Worm (Caenorhabditis elegans) whole organism, L4 larva: Measurements from ENCODE around the gene ZC250.4.

ENCODE experiments used
- D1046.2 ChIP-seq: fragments of 200-800 bp; sonication (Bioruptor generic); IDR thresholded peaks from 2 replicates; pipeline ENCODE4 v1.3.6; 2022; ENCODE audit warnings: missing genetic modification characterization, missing compliant biosample characterization
- F10B5.3 ChIP-seq: sonication (generic microtip); optimal IDR thresholded peaks from 2 replicates; lab custom pipeline; 2016; ENCODE audit warnings: mild to moderate bottlenecking, missing genetic modification characterization, missing compliant biosample characterization
- F26F4.8 ChIP-seq: fragments of 200-800 bp; sonication (Bioruptor generic); conservative IDR thresholded peaks from 2 replicates; pipeline ENCODE4 v1.3.6; 2022; ENCODE audit warnings: missing genetic modification characterization, missing compliant biosample characterization
- F37D6.2 ChIP-seq: sonication (generic microtip); optimal IDR thresholded peaks from 2 replicates; lab custom pipeline; 2016; ENCODE audit warnings: mild to moderate bottlenecking, missing genetic modification characterization, missing compliant biosample characterization
- F49E8.2 ChIP-seq: sonication (generic microtip); optimal IDR thresholded peaks from 2 replicates; lab custom pipeline; 2016; ENCODE audit warnings: missing compliant biosample characterization, mild to moderate bottlenecking, missing genetic modification characterization, borderline replicate concordance
- R02D3.7 ChIP-seq: fragments of 150-350 bp; sonication (generic microtip); optimal IDR thresholded peaks from 3 replicates; lab custom pipeline; 2014; ENCODE audit warnings: missing biosample characterization, missing genetic modification characterization
- Y105C5A.15 ChIP-seq: fragments of 200-800 bp; sonication (Bioruptor generic); IDR thresholded peaks from 2 replicates; pipeline ENCODE4 v1.3.6; 2022; ENCODE audit warnings: missing genetic modification characterization, missing compliant biosample characterization
- Y75B8A.6 ChIP-seq: fragments of 200-800 bp; sonication (Bioruptor generic); IDR thresholded peaks from 2 replicates; pipeline ENCODE4 v1.3.6; 2022; ENCODE audit warnings: missing genetic modification reagents, missing genetic modification characterization, missing compliant biosample characterization
- aha-1 ChIP-seq: fragments of 150-350 bp; peaks from one replicate; lab custom pipeline; 2014; ENCODE audit warnings: missing biosample characterization, missing genetic modification characterization
- aly-2 ChIP-seq: sonication (generic microtip); optimal IDR thresholded peaks from 2 replicates; lab custom pipeline; 2018; ENCODE audit warnings: missing biosample characterization, missing genetic modification characterization
- arid-1 ChIP-seq: fragments of 200-800 bp; sonication (Bioruptor generic); conservative IDR thresholded peaks from 2 replicates; pipeline ENCODE4 v1.3.6; 2022; ENCODE audit warnings: missing genetic modification reagents, missing genetic modification characterization, missing compliant biosample characterization
- attf-4 ChIP-seq: sonication (generic microtip); optimal IDR thresholded peaks from 3 replicates; lab custom pipeline; 2017; ENCODE audit warnings: missing biosample characterization, missing genetic modification characterization
- ceh-62 ChIP-seq: sonication (generic microtip); optimal IDR thresholded peaks from 2 replicates; lab custom pipeline; 2017; ENCODE audit warnings: missing biosample characterization, missing genetic modification characterization
- ceh-82 ChIP-seq: sonication (generic microtip); optimal IDR thresholded peaks from 2 replicates; lab custom pipeline; 2017; ENCODE audit warnings: missing biosample characterization, missing genetic modification characterization
- cey-2 ChIP-seq: sonication (generic microtip); optimal IDR thresholded peaks from 3 replicates; lab custom pipeline; 2017; ENCODE audit warnings: missing genetic modification characterization, mild to moderate bottlenecking, missing compliant biosample characterization, antibody characterized with exemption, borderline replicate concordance; ENCODE audit not compliant: insufficient read depth
- daf-12 ChIP-seq: fragments of 150-350 bp; optimal IDR thresholded peaks from 2 replicates; lab custom pipeline; 2014; ENCODE audit warnings: missing biosample characterization, missing genetic modification reagents, missing genetic modification characterization
- daf-16 ChIP-seq, 3 experiments: sonication (generic microtip); optimal IDR thresholded peaks; 2 replicates each; lab custom pipeline; 2016 to 2017; ENCODE audit warnings: missing genetic modification characterization in 3 of 3, missing genetic modification reagents in 3 of 3, mild to moderate bottlenecking in 2 of 3, missing compliant biosample characterization in 2 of 3, missing biosample characterization in 1 of 3, moderate library complexity in 1 of 3
- dmd-6 ChIP-seq: fragments of 200-800 bp; sonication (Bioruptor generic); IDR thresholded peaks from 2 replicates; pipeline ENCODE4 v1.3.6; 2022; ENCODE audit warnings: missing genetic modification reagents, missing genetic modification characterization, missing compliant biosample characterization
- dmd-8 ChIP-seq: fragments of 200-800 bp; sonication (Bioruptor generic); IDR thresholded peaks from 2 replicates; pipeline ENCODE4 v1.3.6; 2022; ENCODE audit warnings: missing genetic modification characterization, missing compliant biosample characterization
- dmd-9 ChIP-seq: fragments of 200-800 bp; sonication (Bioruptor generic); IDR thresholded peaks from 2 replicates; pipeline ENCODE4 v1.3.6; 2022; ENCODE audit warnings: missing genetic modification reagents, missing genetic modification characterization, missing compliant biosample characterization
- duxl-1 ChIP-seq: sonication (generic microtip); optimal IDR thresholded peaks from 2 replicates; lab custom pipeline; 2016; ENCODE audit warnings: mild to moderate bottlenecking, missing genetic modification characterization, moderate library complexity, missing compliant biosample characterization; ENCODE audit not compliant: poor library complexity
- dve-1 ChIP-seq: sonication (generic microtip); optimal IDR thresholded peaks from 2 replicates; lab custom pipeline; 2017; ENCODE audit warnings: antibody characterized with exemption, mild to moderate bottlenecking, missing genetic modification characterization, missing compliant biosample characterization; ENCODE audit not compliant: insufficient read depth
- egl-27 ChIP-seq: sonication (generic microtip); optimal IDR thresholded peaks from 3 replicates; lab custom pipeline; 2017; ENCODE audit warnings: missing biosample characterization, missing genetic modification reagents, missing genetic modification characterization
- egl-43 ChIP-seq: fragments of 200-800 bp; sonication (Bioruptor generic); IDR thresholded peaks from 2 replicates; pipeline ENCODE4 v1.3.6; 2022; ENCODE audit warnings: missing genetic modification reagents, missing genetic modification characterization, missing compliant biosample characterization
- fkh-10 ChIP-seq: fragments of 150-350 bp; optimal IDR thresholded peaks from 2 replicates; lab custom pipeline; 2014; ENCODE audit warnings: missing biosample characterization, missing genetic modification reagents, missing genetic modification characterization
- hlh-11 ChIP-seq: fragments of 200-800 bp; sonication (Bioruptor generic); optimal IDR thresholded peaks from 2 replicates; lab custom pipeline; 2018; ENCODE audit warnings: mild to moderate bottlenecking, missing genetic modification characterization, missing compliant biosample characterization
- jun-1 ChIP-seq: fragments of 150-350 bp; optimal IDR thresholded peaks from 2 replicates; lab custom pipeline; 2014; ENCODE audit warnings: missing biosample characterization, missing genetic modification reagents, missing genetic modification characterization
- lin-1 ChIP-seq: fragments of 200-800 bp; sonication (Bioruptor generic); IDR thresholded peaks from 2 replicates; pipeline ENCODE4 v1.3.6; 2022; ENCODE audit warnings: missing genetic modification reagents, missing genetic modification characterization, missing compliant biosample characterization
- madf-9 ChIP-seq: fragments of 200-800 bp; sonication (Bioruptor generic); conservative IDR thresholded peaks from 2 replicates; pipeline ENCODE4 v1.3.6; 2022; ENCODE audit warnings: missing genetic modification reagents, missing genetic modification characterization, missing compliant biosample characterization
- mdl-1 ChIP-seq, 2 experiments: fragments of 150-350 bp in 1 of 2; sonication (generic microtip) in 1 of 2; optimal IDR thresholded peaks; 2 replicates each; lab custom pipeline; 2014 to 2017; ENCODE audit warnings: missing biosample characterization in 2 of 2, missing genetic modification characterization in 2 of 2
- mep-1 ChIP-seq: fragments of 150-350 bp; sonication (generic microtip); optimal IDR thresholded peaks from 3 replicates; lab custom pipeline; 2014; ENCODE audit warnings: missing biosample characterization, missing genetic modification characterization
- nhr-10 ChIP-seq: fragments of 150-350 bp; optimal IDR thresholded peaks from 2 replicates; lab custom pipeline; 2014; ENCODE audit warnings: missing biosample characterization, missing genetic modification characterization
- nhr-102 ChIP-seq: sonication (generic microtip); optimal IDR thresholded peaks from 2 replicates; lab custom pipeline; 2016; ENCODE audit warnings: mild to moderate bottlenecking, missing genetic modification characterization, moderate library complexity, missing compliant biosample characterization
- nhr-11 ChIP-seq: fragments of 150-350 bp; optimal IDR thresholded peaks from 2 replicates; lab custom pipeline; 2014; ENCODE audit warnings: missing biosample characterization, missing genetic modification characterization
- nhr-111 ChIP-seq: fragments of 200-800 bp; sonication (Bioruptor generic); optimal IDR thresholded peaks from 2 replicates; lab custom pipeline; 2018; ENCODE audit warnings: mild to moderate bottlenecking, missing genetic modification characterization, missing compliant biosample characterization
- nhr-237 ChIP-seq: sonication (generic microtip); optimal IDR thresholded peaks from 2 replicates; lab custom pipeline; 2017; ENCODE audit warnings: missing biosample characterization, missing genetic modification characterization
- nhr-48 ChIP-seq: sonication (generic microtip); optimal IDR thresholded peaks from 2 replicates; lab custom pipeline; 2016; ENCODE audit warnings: mild to moderate bottlenecking, missing genetic modification characterization, missing compliant biosample characterization
- php-3 ChIP-seq: fragments of 200-800 bp; sonication (Bioruptor generic); IDR thresholded peaks from 2 replicates; pipeline ENCODE4 v1.3.6; 2022; ENCODE audit warnings: missing genetic modification reagents, missing genetic modification characterization, missing compliant biosample characterization
- pqm-1 ChIP-seq: sonication (generic microtip); optimal IDR thresholded peaks from 2 replicates; lab custom pipeline; 2017; ENCODE audit warnings: missing biosample characterization, missing genetic modification characterization
- saeg-2 ChIP-seq: fragments of 200-800 bp; sonication (Bioruptor generic); IDR thresholded peaks from 2 replicates; pipeline ENCODE4 v1.3.6; 2022; ENCODE audit warnings: missing genetic modification reagents, missing genetic modification characterization, missing compliant biosample characterization
- sdz-12 ChIP-seq: fragments of 200-800 bp; sonication (Bioruptor generic); optimal IDR thresholded peaks from 2 replicates; lab custom pipeline; 2018; ENCODE audit warnings: mild to moderate bottlenecking, missing genetic modification characterization, missing compliant biosample characterization
- snpc-1.2 ChIP-seq: fragments of 200-800 bp; sonication (Bioruptor generic); IDR thresholded peaks from 2 replicates; pipeline ENCODE4 v1.3.6; 2022; ENCODE audit warnings: missing genetic modification reagents, missing genetic modification characterization, missing compliant biosample characterization
- spr-3 ChIP-seq: fragments of 200-800 bp; sonication (Bioruptor generic); optimal IDR thresholded peaks from 2 replicates; lab custom pipeline; 2018; ENCODE audit warnings: mild to moderate bottlenecking, missing genetic modification characterization, missing compliant biosample characterization
- tag-97 ChIP-seq: fragments of 200-800 bp; sonication (Bioruptor generic); IDR thresholded peaks from 2 replicates; pipeline ENCODE4 v1.3.6; 2022; ENCODE audit warnings: missing genetic modification characterization, missing compliant biosample characterization
- vab-7 ChIP-seq: fragments of 200-800 bp; sonication (Bioruptor generic); IDR thresholded peaks from 2 replicates; pipeline ENCODE4 v1.3.6; 2022; ENCODE audit warnings: missing genetic modification reagents, missing genetic modification characterization, missing compliant biosample characterization
- zip-2 ChIP-seq: fragments of 150-350 bp; optimal IDR thresholded peaks from 2 replicates; lab custom pipeline; 2014; ENCODE audit warnings: missing biosample characterization, missing genetic modification characterization
- ztf-7 ChIP-seq: fragments of 150-350 bp; optimal IDR thresholded peaks from 2 replicates; lab custom pipeline; 2014; ENCODE audit warnings: missing biosample characterization, missing genetic modification characterization

The ZC250.4 gene

DNA sequence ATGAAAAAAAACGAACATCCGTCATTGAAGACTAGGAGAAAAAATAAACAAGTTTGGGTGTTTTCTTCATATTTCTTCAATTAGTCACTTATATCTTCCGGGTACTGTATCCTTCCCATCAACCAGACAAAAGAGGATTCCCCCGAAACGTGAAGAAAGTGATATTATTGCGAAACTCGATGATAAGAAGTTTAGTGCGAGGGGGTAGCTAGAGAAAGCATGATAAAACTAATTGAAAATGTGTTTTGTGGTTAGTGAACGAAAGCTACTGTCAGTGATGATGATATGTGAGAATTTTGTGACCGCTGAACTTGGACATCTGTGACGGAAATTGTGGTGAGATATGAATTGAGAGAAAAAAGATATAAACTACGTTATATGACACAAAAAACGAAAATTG, 10.0 kb upstream of the ZC250.4 start (continued):
- TF ChIP-seq aly-2 (tag; lab: Kevin White, UChicago) (no peak), cey-2 (tag; lab: Kevin White, UChicago) (peak; percentile 89), egl-27 (tag; lab: Kevin White, UChicago) (no peak), spr-3 (GFP tag; lab: Kevin White, UChicago) (no peak), fkh-10 (GFP tag; lab: Kevin White, UChicago) (no peak), vab-7 (GFP tag; lab: Robert Waterston, UW) (no peak), saeg-2 (GFP tag; lab: Robert Waterston, UW) (no peak), Y75B8A.6 (no peak), D1046.2 (GFP tag; lab: Robert Waterston, UW) (no peak), egl-43 (GFP tag; lab: Robert Waterston, UW) (no peak), F26F4.8 (no peak), nhr-11 (tag; lab: Kevin White, UChicago) (no peak)

DNA sequence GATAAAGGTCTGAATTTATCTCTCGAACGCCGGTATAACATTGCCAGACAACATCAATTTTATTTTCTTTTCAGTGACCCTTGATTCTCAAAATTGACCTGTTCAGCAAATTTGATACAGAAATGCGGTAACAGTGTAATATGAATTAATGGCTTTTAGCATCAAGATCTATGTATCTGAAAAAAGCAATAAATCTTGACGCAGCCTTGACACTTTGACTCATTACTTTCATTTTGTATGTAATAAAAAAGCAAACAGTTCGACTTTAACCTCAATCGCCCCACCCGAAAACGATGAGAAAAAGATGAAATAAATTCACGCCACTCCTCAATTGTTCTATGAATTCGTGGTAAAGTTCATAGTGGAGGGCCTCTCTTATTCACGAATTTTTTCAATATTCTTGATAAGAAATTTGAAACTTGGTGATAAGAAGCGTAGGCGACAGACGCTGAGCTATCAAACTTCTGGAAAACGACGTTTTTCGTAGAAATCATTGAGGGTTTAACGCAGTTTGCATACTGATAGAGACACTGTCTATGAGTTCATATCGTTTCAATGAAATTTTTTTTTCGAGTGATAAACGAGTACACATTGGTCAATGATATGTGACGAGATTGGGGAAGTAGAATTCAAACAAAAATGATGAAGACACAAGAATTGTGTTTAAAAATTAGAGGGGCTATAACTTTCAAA, 8.7 kb upstream of the ZC250.4 start:
- TF ChIP-seq dmd-6 (peak; percentile 92), hlh-11 (peak; percentile 77), nhr-10 (tag; lab: Kevin White, UChicago) (no peak), nhr-48 (peak; percentile 56), daf-12 (tag; lab: Kevin White, UChicago) (no peak), sdz-12 (GFP tag; lab: Kevin White, UChicago) (no peak), nhr-102 (tag; lab: Kevin White, UChicago) (peak; percentile 38), aha-1 (tag; lab: Kevin White, UChicago) (peak; percentile 7), daf-16 (GFP tag; optimal IDR thresholded peaks at IDR 0.05; lab: Kevin White, UChicago) (no peak), daf-16 (tag; optimal IDR thresholded peaks at IDR 0.05; lab: Kevin White, UChicago) (peak; percentile 43), lin-1 (GFP tag; lab: Robert Waterston, UW) (no peak), pqm-1 (tag; lab: Kevin White, UChicago) (peak; percentile 75), ceh-82 (tag; lab: Kevin White, UChicago) (no peak), F10B5.3 (no peak), dve-1 (tag; lab: Kevin White, UChicago) (peak; percentile 45)

DNA sequence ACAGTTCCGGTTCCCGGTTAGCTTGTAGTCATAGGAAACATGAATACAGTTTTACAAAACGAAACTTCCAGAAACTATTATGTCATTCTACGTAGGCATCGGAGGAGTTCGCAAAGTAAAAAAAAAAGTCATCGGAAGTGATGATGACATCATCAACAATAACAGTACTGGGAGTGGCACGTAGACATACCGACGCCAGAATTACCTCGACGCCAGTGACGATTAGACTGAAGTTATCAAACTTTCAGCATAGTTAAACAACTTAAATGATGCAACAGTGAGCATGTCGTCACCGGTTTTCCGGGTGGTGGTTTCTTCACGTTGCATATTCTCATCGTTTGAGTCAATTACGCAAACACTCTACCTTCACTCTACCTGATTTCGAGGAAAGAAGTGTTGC, 7.5 kb upstream of the ZC250.4 start:
- no peak for TF ChIP-seq arid-1 (GFP tag; lab: Robert Waterston, UW)
- no peak for TF ChIP-seq F37D6.2 (tag; lab: Kevin White, UChicago)
- no peak for TF ChIP-seq tag-97 (GFP tag; lab: Robert Waterston, UW)
- TF ChIP-seq mdl-1 (tag; optimal IDR thresholded peaks at IDR 0.05; lab: Kevin White, UChicago): no peak
- TF ChIP-seq dmd-9 (GFP tag; lab: Robert Waterston, UW): no peak
- TF ChIP-seq madf-9 (GFP tag; lab: Robert Waterston, UW): no peak
- no peak for TF ChIP-seq mep-1 (tag; lab: Kevin White, UChicago)
- TF ChIP-seq F49E8.2: no peak
- TF ChIP-seq Y105C5A.15 (GFP tag; lab: Robert Waterston, UW): no peak
- TF ChIP-seq F26F4.8: no peak
- TF ChIP-seq snpc-1.2 (GFP tag; lab: Robert Waterston, UW): no peak
- TF ChIP-seq attf-4 (tag; lab: Kevin White, UChicago): no peak
- no peak for TF ChIP-seq nhr-111
- no peak for TF ChIP-seq nhr-10 (tag; lab: Kevin White, UChicago)
- no peak for TF ChIP-seq zip-2
- TF ChIP-seq ceh-62 (tag; lab: Kevin White, UChicago): no peak
- TF ChIP-seq nhr-48: peak; percentile 31
- no peak for TF ChIP-seq nhr-237
- peak; percentile 69 for TF ChIP-seq aha-1 (tag; lab: Kevin White, UChicago)
- no peak for TF ChIP-seq nhr-102 (tag; lab: Kevin White, UChicago)
- no peak for TF ChIP-seq dmd-8 (GFP tag; lab: Robert Waterston, UW)
- TF ChIP-seq php-3: no peak
- TF ChIP-seq daf-12 (tag; lab: Kevin White, UChicago): no peak
- TF ChIP-seq R02D3.7 (tag; lab: Kevin White, UChicago): no peak
- no peak for TF ChIP-seq jun-1 (tag; lab: Kevin White, UChicago)
- TF ChIP-seq ztf-7: no peak
- TF ChIP-seq daf-16 (GFP tag; optimal IDR thresholded peaks at IDR 0.05; lab: Kevin White, UChicago): no peak
- TF ChIP-seq daf-16 (tag; optimal IDR thresholded peaks at IDR 0.05; lab: Kevin White, UChicago): peak; percentile 10
- no peak for TF ChIP-seq duxl-1
